Fruit fly (Drosophila melanogaster) whole organism, adult: ENCODE measurements around the gene CG11679.
A peak's percentile ranks its signal among the peaks of the same experiment; 100 is the strongest.

ENCODE experiments used
- CG11617 ChIP-seq: fragments of 200-800 bp; sonication (Bioruptor generic); optimal IDR thresholded peaks from 2 replicates; lab custom pipeline; 2017; ENCODE audit warnings: mild to moderate bottlenecking, missing biosample characterization, missing genetic modification reagents, missing genetic modification characterization
- CG12768 ChIP-seq: fragments of 200-800 bp; sonication (Bioruptor generic); optimal IDR thresholded peaks from 2 replicates; lab custom pipeline; 2017; ENCODE audit warnings: missing biosample characterization, missing genetic modification characterization, mild to moderate bottlenecking, moderate library complexity, missing genetic modification reagents
- CG14711 ChIP-seq: fragments of 200-800 bp; sonication (Bioruptor generic); optimal IDR thresholded peaks from 2 replicates; lab custom pipeline; 2018; ENCODE audit warnings: missing biosample characterization, mild to moderate bottlenecking, missing genetic modification characterization, moderate library complexity
- CG1620 ChIP-seq: fragments of 200-800 bp; sonication (Bioruptor generic); optimal IDR thresholded peaks from 2 replicates; lab custom pipeline; 2016; ENCODE audit warnings: missing biosample characterization, missing genetic modification characterization
- CG33017 ChIP-seq: fragments of 200-800 bp; sonication (Bioruptor generic); optimal IDR thresholded peaks from 2 replicates; lab custom pipeline; 2018; ENCODE audit warnings: missing biosample characterization, mild to moderate bottlenecking, missing genetic modification characterization, moderate library complexity
- CG5204 ChIP-seq: fragments of 200-800 bp; sonication (Bioruptor generic); optimal IDR thresholded peaks from 2 replicates; lab custom pipeline; 2016; ENCODE audit warnings: missing biosample characterization, missing genetic modification characterization
- CG7101 ChIP-seq: fragments of 200-800 bp; sonication (Bioruptor generic); optimal IDR thresholded peaks from 2 replicates; lab custom pipeline; 2018; ENCODE audit warnings: missing biosample characterization, mild to moderate bottlenecking, missing genetic modification characterization, moderate library complexity
- Clk ChIP-seq: fragments of 200-800 bp; sonication (Bioruptor generic); optimal IDR thresholded peaks from 2 replicates; lab custom pipeline; 2017; ENCODE audit warnings: missing biosample characterization, missing genetic modification characterization
- Crg-1 ChIP-seq: fragments of 200-800 bp; sonication (Bioruptor generic); optimal IDR thresholded peaks from 2 replicates; lab custom pipeline; 2016; ENCODE audit warnings: missing biosample characterization, missing genetic modification characterization
- Hr96 ChIP-seq: fragments of 200-800 bp; sonication (Bioruptor generic); optimal IDR thresholded peaks from 2 replicates; lab custom pipeline; 2016; ENCODE audit warnings: missing biosample characterization, missing genetic modification characterization
- Mnt ChIP-seq: fragments of 200-800 bp; sonication (Bioruptor generic); optimal IDR thresholded peaks from 2 replicates; lab custom pipeline; 2016; ENCODE audit warnings: missing biosample characterization, mild to moderate bottlenecking, missing genetic modification characterization
- bab1 ChIP-seq: fragments of 200-800 bp; sonication (Bioruptor generic); optimal IDR thresholded peaks from 3 replicates; lab custom pipeline; 2019; ENCODE audit warnings: missing biosample characterization, mild to moderate bottlenecking, missing genetic modification characterization, moderate library complexity
- cic ChIP-seq: fragments of 200-800 bp; sonication (Bioruptor generic); optimal IDR thresholded peaks from 2 replicates; lab custom pipeline; 2017; ENCODE audit warnings: missing biosample characterization, mild to moderate bottlenecking, missing genetic modification characterization, moderate library complexity
- cnc ChIP-seq, 2 experiments: fragments of >200 bp; optimal IDR thresholded peaks; 2 replicates each; lab custom pipeline; 2017
- kay ChIP-seq: fragments of 200-800 bp; sonication (Bioruptor generic); peaks from one replicate; lab custom pipeline; 2016; ENCODE audit warnings: missing biosample characterization, missing genetic modification characterization, borderline replicate concordance
- ovo ChIP-seq: fragments of 200-800 bp; sonication (Bioruptor generic); optimal IDR thresholded peaks from 2 replicates; lab custom pipeline; 2016; ENCODE audit warnings: missing biosample characterization, missing genetic modification characterization
- pad ChIP-seq: fragments of 200-800 bp; sonication (Bioruptor generic); optimal IDR thresholded peaks from 3 replicates; lab custom pipeline; 2017; ENCODE audit warnings: missing biosample characterization, missing genetic modification characterization, mild to moderate bottlenecking, moderate library complexity, missing genetic modification reagents
- tj ChIP-seq: fragments of 200-800 bp; sonication (Bioruptor generic); optimal IDR thresholded peaks from 3 replicates; lab custom pipeline; 2017; ENCODE audit warnings: missing biosample characterization, mild to moderate bottlenecking, missing genetic modification characterization, moderate library complexity
- toe ChIP-seq: fragments of 200-800 bp; sonication (Bioruptor generic); optimal IDR thresholded peaks from 2 replicates; lab custom pipeline; 2016; ENCODE audit warnings: missing biosample characterization, missing genetic modification characterization

The CG11679 gene

DNA sequence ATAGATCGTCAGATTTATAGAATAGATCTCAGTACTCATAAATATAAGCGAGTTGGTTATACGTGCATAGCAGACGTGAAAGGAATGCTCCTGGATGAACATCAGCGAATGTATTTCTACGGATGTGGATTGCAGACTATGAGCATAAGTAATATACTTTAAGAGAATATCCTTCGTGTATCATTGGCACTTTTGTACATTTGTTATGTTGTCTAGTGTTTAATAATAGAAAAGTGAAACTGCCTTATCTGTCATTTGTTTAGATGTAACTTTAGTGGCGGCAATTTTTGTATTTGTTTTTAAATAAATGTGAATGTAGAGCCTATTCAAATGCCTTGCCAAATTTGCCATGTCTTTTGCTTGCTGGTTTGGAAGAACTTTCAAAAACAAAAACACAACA lies 33.9 kb upstream of the CG11679 start, which contains the start of gene CG43672:
TSS of gene CG43672 (plus strand) at position 301 of the 400 bp plus-strand sequence.
- no peak for TF ChIP-seq CG7101 (tag; lab: Kevin White, UChicago)
- no peak for TF ChIP-seq CG5204 (GFP tag; lab: Kevin White, UChicago)
- TF ChIP-seq Mnt (GFP tag; lab: Kevin White, UChicago): no peak
- no peak for TF ChIP-seq Hr96 (GFP tag; lab: Kevin White, UChicago)
- no peak for TF ChIP-seq CG11617 (GFP tag; lab: Kevin White, UChicago)
- TF ChIP-seq tj (GFP tag; lab: Kevin White, UChicago): no peak
- TF ChIP-seq Clk (GFP tag; lab: Kevin White, UChicago): no peak
- TF ChIP-seq CG1620 (GFP tag; lab: Kevin White, UChicago): no peak
- TF ChIP-seq cic (GFP tag; lab: Kevin White, UChicago): no peak
- TF ChIP-seq kay: no peak
- TF ChIP-seq cnc (optimal IDR thresholded peaks at IDR 0.05; lab: Kevin White, UChicago): no peak
- no peak for TF ChIP-seq CG14711

DNA sequence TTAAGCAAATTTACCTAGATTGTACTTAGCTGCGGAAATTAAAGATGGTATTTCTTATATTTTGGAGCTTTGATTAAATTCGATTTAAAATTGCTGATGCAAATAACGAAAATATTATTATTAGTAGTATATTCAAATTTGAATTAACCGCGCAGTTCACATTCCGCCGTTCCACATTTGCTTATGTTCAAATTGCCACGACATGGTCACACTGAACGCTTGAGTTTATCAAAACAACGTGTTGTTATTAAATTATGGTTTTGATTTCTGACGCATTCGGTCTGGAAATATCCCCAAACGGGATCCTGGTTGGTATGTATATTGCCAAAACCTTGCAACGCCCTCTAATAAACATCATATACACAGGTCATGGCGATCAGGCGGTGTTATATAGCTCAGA lies 30.7 kb upstream of the CG11679 start, which contains the start of gene CG33172:
TSS of gene CG33172 (plus strand) at position 208 of the 400 bp plus-strand sequence.
- no peak for TF ChIP-seq CG7101 (tag; lab: Kevin White, UChicago)
- no peak for TF ChIP-seq CG1620 (GFP tag; lab: Kevin White, UChicago)

DNA sequence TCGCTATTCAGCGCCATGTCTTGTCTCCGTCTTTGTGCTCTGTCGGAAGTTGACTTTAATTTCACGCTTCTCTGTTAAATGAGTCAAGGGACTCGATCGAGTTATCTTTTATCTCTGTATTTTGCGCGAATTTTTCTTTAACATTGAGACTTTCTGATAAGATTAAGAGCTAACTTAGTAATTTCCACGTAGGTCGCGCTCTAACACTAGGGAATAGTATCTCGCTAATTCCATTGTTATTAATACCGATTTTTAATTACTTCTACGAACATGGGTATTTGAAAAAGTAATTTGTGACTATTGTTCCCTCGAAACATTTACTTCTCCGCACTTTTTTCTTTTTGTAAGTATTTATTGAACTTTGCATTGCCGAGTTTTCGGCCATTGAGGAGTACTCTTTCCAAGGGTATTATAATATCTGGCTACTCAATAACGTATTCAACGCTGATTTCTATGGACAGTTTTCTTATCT lies 27.7 kb upstream of the CG11679 start, which contains the start of gene CG8952:
TSS of gene CG8952 (minus strand) at position 51 of the 472 bp plus-strand sequence.
- no peak for TF ChIP-seq ovo
- TF ChIP-seq kay: peak; percentile 50

DNA sequence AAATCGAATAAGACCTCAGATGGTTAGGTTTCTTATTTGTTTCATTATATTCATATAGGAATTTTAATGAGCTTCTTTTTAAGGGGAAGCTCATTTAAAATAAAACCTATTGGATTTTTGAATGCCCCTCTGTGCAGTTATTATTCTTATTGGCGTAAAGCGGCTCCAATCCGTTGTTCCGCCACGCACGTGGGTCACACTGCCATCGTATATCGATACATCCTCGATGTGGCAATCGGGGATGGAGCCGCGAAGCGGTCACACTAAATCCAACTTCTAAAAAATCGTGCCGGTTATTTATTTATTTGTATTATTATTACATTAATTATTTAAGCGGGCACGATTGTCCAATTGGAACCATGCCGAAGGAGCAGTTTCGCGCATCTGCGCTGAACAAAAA lies 24.0 kb upstream of the CG11679 start, which contains the start of gene Polr3A:
TSS of gene Polr3A (plus strand) at position 234 of the 400 bp plus-strand sequence.
- TF ChIP-seq Mnt (GFP tag; lab: Kevin White, UChicago) (peak; percentile 92), CG1620 (GFP tag; lab: Kevin White, UChicago) (no peak), bab1 (GFP tag; lab: Kevin White, UChicago) (peak; percentile 48), Crg-1 (GFP tag; lab: Kevin White, UChicago) (no peak), tj (GFP tag; lab: Kevin White, UChicago) (no peak), toe (GFP tag; lab: Kevin White, UChicago) (no peak), ovo (no peak), Clk (GFP tag; lab: Kevin White, UChicago) (no peak), kay (no peak)

DNA sequence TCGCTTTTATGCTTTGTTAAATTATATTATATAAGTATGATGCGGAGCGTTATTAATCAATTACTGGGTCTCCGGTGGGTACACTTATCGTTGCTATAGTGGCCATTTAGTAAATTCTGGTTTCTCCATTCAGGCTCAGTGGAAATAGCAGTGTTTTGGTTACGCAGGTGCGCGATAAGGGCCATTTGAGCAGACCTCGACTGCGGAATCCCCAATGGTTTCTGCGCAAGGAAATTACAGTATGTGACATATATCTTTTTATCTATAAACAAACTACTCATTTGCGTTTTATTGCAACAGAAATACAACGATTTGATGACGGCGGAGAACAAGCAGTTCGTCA lies 22.5 kb upstream of the CG11679 start:
- TF ChIP-seq kay: peak; percentile 45
- peak; percentile 23 for TF ChIP-seq Mnt (GFP tag; lab: Kevin White, UChicago)
- no peak for TF ChIP-seq bab1 (GFP tag; lab: Kevin White, UChicago)

DNA sequence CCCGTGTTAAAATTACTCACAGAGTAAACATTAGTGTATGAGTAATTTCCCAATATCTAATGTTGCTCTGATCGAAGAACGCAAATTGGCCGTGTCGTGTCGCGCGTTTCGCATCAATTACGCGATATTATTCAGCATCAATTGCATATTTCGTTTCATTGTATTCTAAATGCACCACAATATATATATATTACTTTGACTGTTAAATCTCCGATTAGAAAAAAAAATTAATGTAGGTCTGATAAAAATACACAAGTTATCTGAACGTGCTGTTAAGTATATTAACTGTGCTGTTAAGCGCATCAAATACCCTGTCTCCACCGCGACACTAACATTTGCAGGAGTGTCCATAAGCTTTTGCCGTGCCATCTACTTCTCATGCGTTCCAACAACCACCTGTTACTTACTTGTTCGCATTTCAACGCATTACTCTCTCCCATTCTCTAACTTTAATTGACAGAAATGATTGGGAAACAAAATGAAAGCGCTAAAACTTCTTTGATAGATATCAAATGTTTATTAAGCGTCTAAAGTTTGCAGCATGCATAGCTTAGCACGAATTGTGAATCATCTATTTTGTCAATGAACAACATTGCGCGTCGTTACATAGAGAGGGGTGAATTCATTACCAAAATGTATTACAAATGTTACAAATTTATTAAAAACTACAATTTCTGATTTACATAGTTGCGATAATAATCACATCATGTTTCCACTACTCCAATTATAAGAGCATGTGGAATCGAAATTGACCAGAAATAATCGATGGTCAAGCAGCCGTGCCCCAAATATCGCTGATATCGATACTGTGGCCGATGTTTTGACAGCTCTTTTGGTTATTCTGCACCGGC lies 21.9 kb upstream of the CG11679 start, which contains the start of the genes Graf and mRpL3:
TSS of gene Graf (minus strand) at position 287 of the 851 bp plus-strand sequence.
TSS of gene mRpL3 (plus strand) at position 802 of the 851 bp plus-strand sequence.
- no peak for TF ChIP-seq Hr96 (GFP tag; lab: Kevin White, UChicago)
- no peak for TF ChIP-seq ovo
- peak; percentile 97 for TF ChIP-seq kay
- peak; percentile 3 for TF ChIP-seq pad (GFP tag; lab: Kevin White, UChicago)
- TF ChIP-seq CG12768 (GFP tag; lab: Kevin White, UChicago): no peak
- peak; percentile 6 for TF ChIP-seq bab1 (GFP tag; lab: Kevin White, UChicago)
- no peak for TF ChIP-seq CG33017 (tag; lab: Kevin White, UChicago)

DNA sequence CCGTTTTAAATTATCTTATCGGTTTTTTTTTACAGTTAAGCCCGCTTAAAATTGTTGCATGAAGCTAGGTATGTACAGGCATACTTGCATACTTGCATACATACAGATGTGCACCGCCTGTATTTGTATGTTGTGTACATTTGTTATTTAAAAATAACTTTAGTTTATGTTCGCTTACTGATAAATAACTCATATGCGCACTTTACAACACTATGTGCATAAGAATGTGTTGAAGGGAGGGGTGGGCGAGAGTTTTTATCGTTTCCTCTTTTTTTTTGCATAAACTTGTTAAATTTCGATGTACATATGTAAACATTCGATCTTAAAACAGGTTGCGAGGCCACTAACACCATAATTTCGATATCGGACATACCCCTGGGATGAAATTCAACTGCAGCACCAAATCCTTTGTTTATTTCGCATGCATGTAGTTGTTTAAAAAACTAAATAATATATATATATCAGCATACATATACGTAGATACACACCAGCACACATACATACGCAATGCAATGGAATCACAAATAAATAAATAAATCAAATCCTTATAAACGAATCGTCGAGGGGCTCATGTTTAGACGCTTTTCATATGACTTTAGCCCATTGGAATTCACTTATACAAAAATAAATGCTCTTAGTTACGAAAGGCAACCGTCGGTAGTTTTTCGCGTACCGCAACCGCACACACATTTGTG lies 21.1 kb upstream of the CG11679 start:
- TF ChIP-seq cic (GFP tag; lab: Kevin White, UChicago) (no peak), tj (GFP tag; lab: Kevin White, UChicago) (peak; percentile 27)
